Worm (Caenorhabditis elegans) whole organism, L3 larva: Measurements from ENCODE around the gene pfut-1.

Source experiments
- R02D3.7 ChIP-seq: fragments of 150-350 bp; optimal IDR thresholded peaks from 2 replicates; lab custom pipeline; 2014; ENCODE audit warnings: missing biosample characterization, missing genetic modification characterization
- ZK546.5 ChIP-seq: sonication (generic microtip); optimal IDR thresholded peaks from 2 replicates; lab custom pipeline; 2017; ENCODE audit warnings: missing biosample characterization, missing genetic modification characterization
- ama-1 ChIP-seq: fragments of 150-350 bp; optimal IDR thresholded peaks from 2 replicates; lab custom pipeline; 2018
- ceh-82 ChIP-seq: fragments of 150-350 bp; optimal IDR thresholded peaks from 2 replicates; lab custom pipeline; 2014; ENCODE audit warnings: missing biosample characterization, missing genetic modification characterization
- ceh-9 ChIP-seq: sonication (generic microtip); optimal IDR thresholded peaks from 2 replicates; lab custom pipeline; 2018; ENCODE audit warnings: missing biosample characterization, missing genetic modification characterization
- daf-12 ChIP-seq: fragments of 150-350 bp; optimal IDR thresholded peaks from 2 replicates; lab custom pipeline; 2014; ENCODE audit warnings: missing biosample characterization, missing genetic modification reagents, missing genetic modification characterization
- egl-5 ChIP-seq: fragments of 150-350 bp; optimal IDR thresholded peaks from 2 replicates; lab custom pipeline; 2017; ENCODE audit warnings: missing biosample characterization, missing genetic modification reagents, missing genetic modification characterization, inconsistent platforms
- elt-1 ChIP-seq: fragments of 150-350 bp; optimal IDR thresholded peaks from 2 replicates; lab custom pipeline; 2014; ENCODE audit warnings: missing biosample characterization, missing genetic modification characterization
- elt-2 ChIP-seq: sonication (generic microtip); optimal IDR thresholded peaks from 2 replicates; lab custom pipeline; 2016; ENCODE audit warnings: missing genetic modification reagents, mild to moderate bottlenecking, missing genetic modification characterization, missing compliant biosample characterization
- fkh-10 ChIP-seq: sonication (generic microtip); optimal IDR thresholded peaks from 2 replicates; lab custom pipeline; 2017; ENCODE audit warnings: missing biosample characterization, missing genetic modification reagents, missing genetic modification characterization
- fkh-2 ChIP-seq: fragments of 150-350 bp; optimal IDR thresholded peaks from 2 replicates; lab custom pipeline; 2014; ENCODE audit warnings: missing biosample characterization, missing genetic modification reagents, missing genetic modification characterization
- hmg-11 ChIP-seq: sonication (generic microtip); optimal IDR thresholded peaks from 2 replicates; lab custom pipeline; 2016; ENCODE audit warnings: missing genetic modification characterization, missing compliant biosample characterization
- jun-1 ChIP-seq: fragments of 150-350 bp; optimal IDR thresholded peaks from 2 replicates; lab custom pipeline; 2014; ENCODE audit warnings: missing biosample characterization, missing genetic modification reagents, missing genetic modification characterization
- lin-15B ChIP-seq: fragments of 150-350 bp; optimal IDR thresholded peaks from 2 replicates; lab custom pipeline; 2014; ENCODE audit warnings: missing biosample characterization, missing genetic modification characterization
- lin-39 ChIP-seq: fragments of 150-350 bp; optimal IDR thresholded peaks from 2 replicates; lab custom pipeline; 2018; ENCODE audit warnings: missing biosample characterization, missing genetic modification reagents, missing genetic modification characterization
- nfya-1 ChIP-seq: sonication (generic microtip); optimal IDR thresholded peaks from 2 replicates; lab custom pipeline; 2017; ENCODE audit warnings: missing genetic modification characterization, mild to moderate bottlenecking, missing compliant biosample characterization, antibody characterized with exemption, moderate library complexity; ENCODE audit not compliant: insufficient read depth
- nhr-11 ChIP-seq: fragments of 150-350 bp; optimal IDR thresholded peaks from 2 replicates; lab custom pipeline; 2014; ENCODE audit warnings: missing biosample characterization, missing genetic modification characterization
- nhr-12 ChIP-seq: fragments of 150-350 bp; optimal IDR thresholded peaks from 2 replicates; lab custom pipeline; 2014; ENCODE audit warnings: missing biosample characterization, missing genetic modification characterization
- nhr-23 ChIP-seq: fragments of 150-350 bp; optimal IDR thresholded peaks from 2 replicates; lab custom pipeline; 2014; ENCODE audit warnings: missing biosample characterization, missing genetic modification reagents, missing genetic modification characterization
- nhr-237 ChIP-seq: fragments of 150-350 bp; optimal IDR thresholded peaks from 2 replicates; lab custom pipeline; 2014; ENCODE audit warnings: missing biosample characterization, missing genetic modification characterization
- nhr-25 ChIP-seq: sonication (generic microtip); optimal IDR thresholded peaks from 2 replicates; lab custom pipeline; 2017; ENCODE audit warnings: missing biosample characterization, missing genetic modification characterization
- nhr-28 ChIP-seq: fragments of 150-350 bp; optimal IDR thresholded peaks from 2 replicates; lab custom pipeline; 2014; ENCODE audit warnings: missing biosample characterization, missing genetic modification characterization
- nhr-43 ChIP-seq: sonication (generic microtip); optimal IDR thresholded peaks from 2 replicates; lab custom pipeline; 2016; ENCODE audit warnings: mild to moderate bottlenecking, missing genetic modification characterization, missing compliant biosample characterization; ENCODE audit not compliant: poor library complexity, severe bottlenecking
- nhr-76 ChIP-seq: fragments of 150-350 bp; sonication (generic microtip); optimal IDR thresholded peaks from 5 replicates; lab custom pipeline; 2014; ENCODE audit warnings: missing biosample characterization, missing genetic modification characterization
- pha-4 ChIP-seq: fragments of 150-350 bp; optimal IDR thresholded peaks from 2 replicates; lab custom pipeline; 2014; ENCODE audit warnings: missing biosample characterization, missing genetic modification reagents, missing genetic modification characterization
- pqm-1 ChIP-seq: fragments of 150-350 bp; optimal IDR thresholded peaks from 2 replicates; lab custom pipeline; 2017; ENCODE audit warnings: missing biosample characterization, missing genetic modification characterization, inconsistent platforms
- sea-2 ChIP-seq: fragments of 150-350 bp; sonication (generic microtip); optimal IDR thresholded peaks from 4 replicates; lab custom pipeline; 2014; ENCODE audit warnings: missing biosample characterization, missing genetic modification reagents, missing genetic modification characterization
- tbx-2 ChIP-seq: sonication (generic microtip); optimal IDR thresholded peaks from 2 replicates; lab custom pipeline; 2016; ENCODE audit warnings: mild to moderate bottlenecking, missing genetic modification characterization, missing compliant biosample characterization
- unc-39 ChIP-seq: sonication (generic microtip); optimal IDR thresholded peaks from 4 replicates; lab custom pipeline; 2017; ENCODE audit warnings: missing biosample characterization, missing genetic modification characterization
- unc-62 ChIP-seq: fragments of 150-350 bp; sonication (generic microtip); optimal IDR thresholded peaks from 4 replicates; lab custom pipeline; 2014; ENCODE audit warnings: missing biosample characterization, missing genetic modification reagents, missing genetic modification characterization
- zag-1 ChIP-seq: fragments of 150-350 bp; optimal IDR thresholded peaks from 2 replicates; lab custom pipeline; 2014; ENCODE audit warnings: missing biosample characterization, missing genetic modification characterization
- ztf-11 ChIP-seq: fragments of 150-350 bp; optimal IDR thresholded peaks from 2 replicates; lab custom pipeline; 2014; ENCODE audit warnings: missing biosample characterization, missing genetic modification characterization
- ztf-4 ChIP-seq: fragments of 150-350 bp; optimal IDR thresholded peaks from 2 replicates; lab custom pipeline; 2014; ENCODE audit warnings: missing biosample characterization, missing genetic modification characterization

pfut-1 gene

ce11 chrX:3152361-3152760 lies 13.3 kb upstream of the pfut-1 start, which contains the start of gene bbln-1:
bbln-1 (minus strand) TSS chrX:3152461.
- no peak for TF ChIP-seq ZK546.5 (tag; lab: Kevin White, UChicago)
- no peak for TF ChIP-seq unc-62 (GFP tag; lab: Kevin White, UChicago)
- no peak for TF ChIP-seq ceh-82 (tag; lab: Kevin White, UChicago)
- TF ChIP-seq hmg-11 (tag; lab: Kevin White, UChicago) = no peak
- TF ChIP-seq nhr-43 (tag; lab: Kevin White, UChicago) = no peak
- TF ChIP-seq nfya-1 (tag; lab: Kevin White, UChicago) = no peak
- TF ChIP-seq ztf-4 (tag; lab: Kevin White, UChicago) = no peak
- TF ChIP-seq daf-12 (tag; lab: Kevin White, UChicago) = no peak
- TF ChIP-seq nhr-237 (tag; lab: Kevin White, UChicago) = no peak
- no peak for TF ChIP-seq elt-1
- TF ChIP-seq fkh-10 (GFP tag; lab: Kevin White, UChicago) = no peak

DNA sequence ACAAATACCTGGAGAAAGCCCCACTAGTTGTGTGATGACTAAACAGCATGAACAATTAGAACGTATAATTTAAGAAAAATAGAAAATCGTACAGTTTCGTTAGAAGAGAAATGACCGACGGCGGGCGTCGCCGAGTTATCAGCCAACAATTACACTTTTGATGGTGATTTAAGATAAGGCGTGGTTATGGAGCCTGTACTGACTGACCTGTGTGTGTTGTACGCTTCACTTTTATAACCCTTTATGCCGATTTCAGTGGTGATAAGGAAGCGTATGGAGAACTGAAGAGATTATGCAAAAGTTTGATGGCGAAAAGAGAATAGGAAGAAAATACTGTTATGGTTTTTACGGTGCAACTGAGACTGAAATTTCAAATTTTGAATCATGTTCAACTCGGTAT lies 12.5 kb upstream of the pfut-1 start:
- TF ChIP-seq lin-39 (tag; lab: Kevin White, UChicago) (no peak), zag-1 (tag; lab: Kevin White, UChicago) (no peak), ceh-82 (tag; lab: Kevin White, UChicago) (no peak), unc-39 (tag; lab: Kevin White, UChicago) (no peak), sea-2 (GFP tag; lab: Kevin White, UChicago) (no peak), pha-4 (tag; lab: Kevin White, UChicago) (peak; percentile 42), egl-5 (no peak), unc-62 (GFP tag; lab: Kevin White, UChicago) (no peak), nhr-12 (tag; lab: Kevin White, UChicago) (no peak), nhr-28 (tag; lab: Kevin White, UChicago) (no peak), tbx-2 (tag; lab: Kevin White, UChicago) (no peak), ztf-4 (tag; lab: Kevin White, UChicago) (no peak), jun-1 (tag; lab: Kevin White, UChicago) (peak; percentile 72), nhr-23 (tag; lab: Kevin White, UChicago) (no peak), lin-15B (tag; lab: Kevin White, UChicago) (no peak), nhr-237 (tag; lab: Kevin White, UChicago) (no peak), nhr-43 (tag; lab: Kevin White, UChicago) (no peak), pqm-1 (tag; lab: Kevin White, UChicago) (peak; percentile 96), nhr-76 (tag; lab: Kevin White, UChicago) (no peak), ceh-9 (no peak), R02D3.7 (tag; lab: Kevin White, UChicago) (no peak), elt-2 (tag; lab: Kevin White, UChicago) (peak; percentile 98), nfya-1 (tag; lab: Kevin White, UChicago) (no peak)

DNA sequence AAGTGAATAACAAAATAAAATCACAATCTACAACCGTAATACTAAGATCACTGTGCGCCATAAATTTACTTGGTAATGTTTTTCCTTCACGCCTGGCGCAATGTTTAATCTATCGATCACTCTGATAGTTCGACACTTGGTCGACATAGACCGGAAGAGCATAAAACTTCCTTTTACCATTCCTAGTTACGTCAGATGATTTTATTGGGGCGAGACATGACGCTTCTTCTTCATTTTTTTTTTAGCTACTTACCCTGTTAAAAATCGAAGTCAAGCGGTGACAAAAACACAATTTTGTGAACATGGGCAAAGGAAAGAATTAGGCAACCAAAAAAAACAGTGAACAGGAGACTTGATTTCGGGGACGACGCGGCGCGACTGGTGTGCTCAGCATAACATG lies 11.1 kb upstream of the pfut-1 start:
- no peak for TF ChIP-seq sea-2 (GFP tag; lab: Kevin White, UChicago)
- no peak for TF ChIP-seq ama-1
- TF ChIP-seq jun-1 (tag; lab: Kevin White, UChicago) = no peak
- no peak for TF ChIP-seq hmg-11 (tag; lab: Kevin White, UChicago)
- TF ChIP-seq unc-39 (tag; lab: Kevin White, UChicago) = no peak
- no peak for TF ChIP-seq elt-1
- no peak for TF ChIP-seq nhr-11 (tag; lab: Kevin White, UChicago)
- TF ChIP-seq fkh-2 (tag; lab: Kevin White, UChicago) = no peak
- TF ChIP-seq elt-2 (tag; lab: Kevin White, UChicago) = peak; percentile 49

ce11 chrX:3155111-3155843 lies 10.3 kb upstream of the pfut-1 start:
- TF ChIP-seq ztf-11 (tag; lab: Kevin White, UChicago) (no peak), lin-15B (tag; lab: Kevin White, UChicago) (no peak), nhr-25 (tag; lab: Kevin White, UChicago) (peak; percentile 54), pqm-1 (tag; lab: Kevin White, UChicago) (peak; percentile 23), jun-1 (tag; lab: Kevin White, UChicago) (peak; percentile 45), elt-2 (tag; lab: Kevin White, UChicago) (peak; percentile 53)
